Worm (Caenorhabditis elegans): ENCODE results near the gene oac-30.
A peak's percentile ranks its signal among the peaks of the same experiment; 100 is the strongest.

oac-30 gene

ce11 chrII:1246855-1247259 is 19.8 kb downstream of the oac-30 start (continued):
- TF ChIP-seq mxl-3 (GFP tag; optimal IDR thresholded peaks at IDR 0.05) (peak; percentile 99), duxl-1 (tag; optimal IDR thresholded peaks at IDR 0.05; ENCODE audit: poor library complexity) (peak; percentile 81), Y75B8A.6 (GFP tag; IDR thresholded peaks at IDR 0.05) (no peak), fos-1 (tag; optimal IDR thresholded peaks at IDR 0.05) (no peak), aha-1 (tag) (peak; percentile 99), T26A8.4 (GFP tag; IDR thresholded peaks at IDR 0.05) (peak; percentile 95), unc-39 (tag; optimal IDR thresholded peaks at IDR 0.05) (no peak), tag-97 (GFP tag; IDR thresholded peaks at IDR 0.05) (no peak), fkh-10 (GFP tag; optimal IDR thresholded peaks at IDR 0.05) (peak; percentile 62)

- TF ChIP-seq mes-2 (tag; optimal IDR thresholded peaks at IDR 0.05; ENCODE audit: poor library complexity, severe bottlenecking) = no peak
- TF ChIP-seq unc-130 (GFP tag; optimal IDR thresholded peaks at IDR 0.05) = no peak
- TF ChIP-seq dmd-9 (GFP tag; IDR thresholded peaks at IDR 0.05) = no peak
- no peak for TF ChIP-seq zag-1 (tag; optimal IDR thresholded peaks at IDR 0.05)
- TF ChIP-seq set-16 (GFP tag; IDR thresholded peaks at IDR 0.05) = no peak
- TF ChIP-seq madf-9 (GFP tag; conservative IDR thresholded peaks at IDR 0.05) = no peak
- TF ChIP-seq snpc-1.2 (GFP tag; IDR thresholded peaks at IDR 0.05) = no peak
- no peak for TF ChIP-seq R02D3.7 (tag; optimal IDR thresholded peaks at IDR 0.05)
- TF ChIP-seq lir-3 (tag; optimal IDR thresholded peaks at IDR 0.05) = no peak
- no peak for TF ChIP-seq F44E2.7 (GFP tag; IDR thresholded peaks at IDR 0.05)
- no peak for TF ChIP-seq mxl-2 (GFP tag; conservative IDR thresholded peaks at IDR 0.05)
- TF ChIP-seq zip-2 (tag; optimal IDR thresholded peaks at IDR 0.05) = no peak
- TF ChIP-seq nhr-237 (tag; optimal IDR thresholded peaks at IDR 0.05) = no peak
- TF ChIP-seq tag-97 (GFP tag; IDR thresholded peaks at IDR 0.05) = no peak
- TF ChIP-seq ztf-7 (tag; optimal IDR thresholded peaks at IDR 0.05) = no peak
- TF ChIP-seq ceh-82 (tag; optimal IDR thresholded peaks at IDR 0.05) = no peak
- no peak for TF ChIP-seq hlh-30 (tag; optimal IDR thresholded peaks at IDR 0.05; ENCODE audit: insufficient read depth)
- no peak for TF ChIP-seq zfp-2 (tag; optimal IDR thresholded peaks at IDR 0.05)
Observed at ce11 chrII:1245783-1246182, 20.9 kb downstream of the oac-30 start.

ce11 chrII:1244420-1244959 is 22.2 kb downstream of the oac-30 start:
- no peak for TF ChIP-seq zip-11 (GFP tag; IDR thresholded peaks at IDR 0.05)
- TF ChIP-seq ceh-82 (tag; optimal IDR thresholded peaks at IDR 0.05) = no peak
- peak in 1 of 2 experiments; percentile 18 for TF ChIP-seq mdl-1 (tag; optimal IDR thresholded peaks at IDR 0.05)
- no peak for TF ChIP-seq zip-2 (tag; optimal IDR thresholded peaks at IDR 0.05)
- no peak for TF ChIP-seq Y105C5A.15 (GFP tag; IDR thresholded peaks at IDR 0.05)
- TF ChIP-seq egl-43 (GFP tag; IDR thresholded peaks at IDR 0.05) = 0 out of 2 replicates have a peak, but pooled peaks have one; percentile 32
- no peak for TF ChIP-seq spr-3 (GFP tag; optimal IDR thresholded peaks at IDR 0.05)
- TF ChIP-seq attf-4 (tag; optimal IDR thresholded peaks at IDR 0.05) = no peak
- TF ChIP-seq nhr-10 (tag; optimal IDR thresholded peaks at IDR 0.05) = no peak
- no peak for TF ChIP-seq unc-130 (GFP tag; optimal IDR thresholded peaks at IDR 0.05)
- TF ChIP-seq lir-3 (tag; optimal IDR thresholded peaks at IDR 0.05) = no peak
- TF ChIP-seq spr-1 (tag; optimal IDR thresholded peaks at IDR 0.05) = no peak
- no peak for TF ChIP-seq jun-1 (tag; optimal IDR thresholded peaks at IDR 0.05)
- no peak for TF ChIP-seq F10B5.3 (tag; optimal IDR thresholded peaks at IDR 0.05)
- TF ChIP-seq unc-62 (GFP tag; optimal IDR thresholded peaks at IDR 0.05 in 1 of 2) = no peak
- TF ChIP-seq unc-62 (tag; optimal IDR thresholded peaks at IDR 0.05) = no peak
- peak; percentile 50 for TF ChIP-seq hlh-11 (tag; optimal IDR thresholded peaks at IDR 0.05)
- TF ChIP-seq D1046.2 (GFP tag; IDR thresholded peaks at IDR 0.05) = no peak
- no peak for TF ChIP-seq unc-39 (tag; optimal IDR thresholded peaks at IDR 0.05)
- TF ChIP-seq duxl-1 (tag; optimal IDR thresholded peaks at IDR 0.05; ENCODE audit: poor library complexity) = no peak
- peak; percentile 11 for TF ChIP-seq hlh-30 (tag; optimal IDR thresholded peaks at IDR 0.05; ENCODE audit: insufficient read depth)
- TF ChIP-seq dmd-6 (GFP tag; IDR thresholded peaks at IDR 0.05) = no peak
- TF ChIP-seq aly-2 (tag; optimal IDR thresholded peaks at IDR 0.05) = no peak
- no peak for TF ChIP-seq nhr-111 (GFP tag; optimal IDR thresholded peaks at IDR 0.05)
- TF ChIP-seq daf-16 (GFP tag; optimal IDR thresholded peaks at IDR 0.05) = no peak
- TF ChIP-seq daf-16 (tag; optimal IDR thresholded peaks at IDR 0.05) = no peak
- no peak for TF ChIP-seq nhr-11 (tag; optimal IDR thresholded peaks at IDR 0.05)
- no peak for TF ChIP-seq lin-1 (GFP tag; IDR thresholded peaks at IDR 0.05)
- no peak for TF ChIP-seq nhr-76 (tag; optimal IDR thresholded peaks at IDR 0.05)
- no peak for TF ChIP-seq lsy-2 (tag; optimal IDR thresholded peaks at IDR 0.05)
- no peak for TF ChIP-seq dmd-8 (GFP tag; IDR thresholded peaks at IDR 0.05)
